Worm (Caenorhabditis elegans) whole organism, young adult: ENCODE measurements around the gene ech-3.

Source experiments
- bed-2 ChIP-seq: fragments of 200-800 bp; sonication (Bioruptor generic); IDR thresholded peaks from 2 replicates; pipeline ENCODE4 v1.3.6; 2022; ENCODE audit warnings: missing genetic modification reagents, missing genetic modification characterization, missing compliant biosample characterization
- ceh-79 ChIP-seq: sonication (generic microtip); optimal IDR thresholded peaks from 2 replicates; lab custom pipeline; 2017; ENCODE audit warnings: mild to moderate bottlenecking, missing genetic modification characterization, missing compliant biosample characterization
- egrh-3 ChIP-seq: fragments of 200-800 bp; sonication (Bioruptor generic); IDR thresholded peaks from 2 replicates; pipeline ENCODE4 v1.3.6; 2022; ENCODE audit warnings: missing genetic modification reagents, missing genetic modification characterization, missing compliant biosample characterization

DNA sequence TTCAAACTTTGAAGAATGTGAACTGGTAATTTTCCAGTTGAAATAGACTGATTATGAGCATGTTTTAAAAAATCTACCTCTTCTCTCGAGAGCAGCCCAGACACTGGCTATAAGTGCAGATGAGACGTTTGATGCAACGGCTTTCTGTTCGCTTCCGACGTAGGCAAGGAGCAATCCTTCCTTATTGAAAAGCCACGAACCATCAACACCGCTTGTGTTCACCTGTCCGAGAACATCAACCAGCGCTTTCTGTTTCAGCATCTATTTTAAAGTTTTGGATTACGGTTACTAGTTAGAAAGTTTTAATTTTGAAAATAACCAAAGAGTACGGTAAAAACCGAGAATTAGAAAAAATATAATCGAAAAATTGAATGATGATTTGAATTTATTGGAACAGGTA, 11.2 kb upstream of the ech-3 start, which contains the start of gene lmtr-2:
- TF ChIP-seq egrh-3 (GFP tag; lab: Robert Waterston, UW) (no peak), bed-2 (no peak), ceh-79 (no peak)
